Worm (Caenorhabditis elegans) whole organism, young adult: ENCODE measurements around the gene mltn-11.
A peak's percentile ranks its signal among the peaks of the same experiment; 100 is the strongest.

Experiments
- B0035.1 ChIP-seq: sonication (generic microtip); optimal IDR thresholded peaks from 2 replicates; lab custom pipeline; 2016; ENCODE audit warnings: missing genetic modification characterization, mild to moderate bottlenecking, missing compliant biosample characterization, missing genotype, missing genetic modification reagents
- C17E4.6 ChIP-seq: fragments of 200-800 bp; sonication (Bioruptor generic); IDR thresholded peaks from 2 replicates; pipeline ENCODE4 v1.3.6; 2022; ENCODE audit warnings: missing genetic modification reagents, missing genetic modification characterization, missing compliant biosample characterization
- D2030.7 ChIP-seq: fragments of 200-800 bp; sonication (Bioruptor generic); IDR thresholded peaks from 2 replicates; pipeline ENCODE4 v1.3.6; 2022; ENCODE audit warnings: missing genetic modification reagents, missing genetic modification characterization, missing compliant biosample characterization
- F23B12.7 ChIP-seq: sonication (generic microtip); optimal IDR thresholded peaks from 2 replicates; lab custom pipeline; 2017; ENCODE audit warnings: missing genetic modification characterization, mild to moderate bottlenecking, missing compliant biosample characterization, antibody characterized with exemption, moderate library complexity; ENCODE audit not compliant: insufficient read depth
- F37B4.10 ChIP-seq: fragments of 200-800 bp; sonication (Bioruptor generic); IDR thresholded peaks from 2 replicates; pipeline ENCODE4 v1.3.6; 2022; ENCODE audit warnings: missing genetic modification characterization, missing compliant biosample characterization
- F49E8.2 ChIP-seq: sonication (generic microtip); optimal IDR thresholded peaks from 3 replicates; lab custom pipeline; 2017; ENCODE audit warnings: missing genetic modification characterization, mild to moderate bottlenecking, missing compliant biosample characterization, antibody characterized with exemption, moderate library complexity; ENCODE audit not compliant: insufficient read depth
- F57A8.1 ChIP-seq: fragments of 200-800 bp; sonication (Bioruptor generic); optimal IDR thresholded peaks from 2 replicates; lab custom pipeline; 2018; ENCODE audit warnings: mild to moderate bottlenecking, missing genetic modification characterization, moderate library complexity, missing compliant biosample characterization
- K11D2.4 ChIP-seq: fragments of 200-800 bp; sonication (Bioruptor generic); IDR thresholded peaks from 2 replicates; pipeline ENCODE4 v1.3.6; 2022; ENCODE audit warnings: missing genetic modification reagents, missing genetic modification characterization, missing compliant biosample characterization
- K12H6.12 ChIP-seq: fragments of 200-800 bp; sonication (Bioruptor generic); optimal IDR thresholded peaks from 2 replicates; lab custom pipeline; 2018; ENCODE audit warnings: mild to moderate bottlenecking, missing genetic modification characterization, missing compliant biosample characterization
- Y53F4B.3 ChIP-seq: fragments of 200-800 bp; sonication (Bioruptor generic); IDR thresholded peaks from 2 replicates; pipeline ENCODE4 v1.3.6; 2022; ENCODE audit warnings: missing genetic modification reagents, missing genetic modification characterization, missing compliant biosample characterization
- Y67H2A.10 ChIP-seq: fragments of 200-800 bp; sonication (Bioruptor generic); conservative IDR thresholded peaks from 2 replicates; pipeline ENCODE4 v1.3.6; 2022; ENCODE audit warnings: missing genetic modification reagents, missing genetic modification characterization, missing compliant biosample characterization
- Y95B8A.8 ChIP-seq: fragments of 200-800 bp; sonication (Bioruptor generic); IDR thresholded peaks from 2 replicates; pipeline ENCODE4 v1.3.6; 2022; ENCODE audit warnings: missing genetic modification reagents, missing genetic modification characterization, missing compliant biosample characterization
- atf-7 ChIP-seq: sonication (generic microtip); optimal IDR thresholded peaks from 2 replicates; lab custom pipeline; 2017; ENCODE audit warnings: mild to moderate bottlenecking, missing genetic modification characterization, missing compliant biosample characterization
- attf-6 ChIP-seq: fragments of 200-800 bp; sonication (Bioruptor generic); IDR thresholded peaks from 2 replicates; pipeline ENCODE4 v1.3.6; 2022; ENCODE audit warnings: missing genetic modification reagents, missing genetic modification characterization, missing compliant biosample characterization
- bed-2 ChIP-seq: fragments of 200-800 bp; sonication (Bioruptor generic); IDR thresholded peaks from 2 replicates; pipeline ENCODE4 v1.3.6; 2022; ENCODE audit warnings: missing genetic modification reagents, missing genetic modification characterization, missing compliant biosample characterization
- ceh-27 ChIP-seq: fragments of 200-800 bp; sonication (Bioruptor generic); optimal IDR thresholded peaks from 2 replicates; lab custom pipeline; 2018; ENCODE audit warnings: mild to moderate bottlenecking, missing genetic modification characterization, moderate library complexity, missing compliant biosample characterization
- ceh-40 ChIP-seq: fragments of 200-800 bp; sonication (Bioruptor generic); IDR thresholded peaks from 2 replicates; pipeline ENCODE4 v1.3.6; 2022; ENCODE audit warnings: missing genetic modification characterization, missing compliant biosample characterization
- ceh-58 ChIP-seq: fragments of 200-800 bp; sonication (Bioruptor generic); IDR thresholded peaks from 2 replicates; pipeline ENCODE4 v1.3.6; 2022; ENCODE audit warnings: missing genetic modification characterization, missing compliant biosample characterization
- ceh-79 ChIP-seq: sonication (generic microtip); optimal IDR thresholded peaks from 2 replicates; lab custom pipeline; 2017; ENCODE audit warnings: mild to moderate bottlenecking, missing genetic modification characterization, missing compliant biosample characterization
- dox-1 ChIP-seq: fragments of 200-800 bp; sonication (Bioruptor generic); IDR thresholded peaks from 2 replicates; pipeline ENCODE4 v1.3.6; 2022; ENCODE audit warnings: missing genetic modification reagents, missing genetic modification characterization, missing compliant biosample characterization
- dpff-1 ChIP-seq: sonication (generic microtip); optimal IDR thresholded peaks from 2 replicates; lab custom pipeline; 2017; ENCODE audit warnings: mild to moderate bottlenecking, missing genetic modification characterization, missing compliant biosample characterization
- lin-40 ChIP-seq: sonication (generic microtip); optimal IDR thresholded peaks from 2 replicates; lab custom pipeline; 2016; ENCODE audit warnings: missing genetic modification characterization, mild to moderate bottlenecking, missing compliant biosample characterization, missing genotype, missing genetic modification reagents
- lsl-1 ChIP-seq: fragments of 200-800 bp; sonication (Bioruptor generic); optimal IDR thresholded peaks from 2 replicates; lab custom pipeline; 2018; ENCODE audit warnings: mild to moderate bottlenecking, missing genetic modification characterization, moderate library complexity, missing compliant biosample characterization
- madf-10 ChIP-seq: sonication (generic microtip); optimal IDR thresholded peaks from 2 replicates; lab custom pipeline; 2016; ENCODE audit warnings: mild to moderate bottlenecking, missing genetic modification characterization, missing compliant biosample characterization
- madf-3 ChIP-seq: fragments of 200-800 bp; sonication (Bioruptor generic); IDR thresholded peaks from 2 replicates; pipeline ENCODE4 v1.3.6; 2022; ENCODE audit warnings: missing genetic modification reagents, missing genetic modification characterization, missing compliant biosample characterization
- mel-28 ChIP-seq: sonication (generic microtip); optimal IDR thresholded peaks from 2 replicates; lab custom pipeline; 2016; ENCODE audit warnings: borderline replicate concordance, mild to moderate bottlenecking, missing genetic modification characterization, missing compliant biosample characterization
- nhr-27 ChIP-seq: fragments of 200-800 bp; sonication (Bioruptor generic); optimal IDR thresholded peaks from 2 replicates; lab custom pipeline; 2018; ENCODE audit warnings: mild to moderate bottlenecking, missing genetic modification characterization, moderate library complexity, missing compliant biosample characterization
- nhr-80 ChIP-seq: sonication (generic microtip); optimal IDR thresholded peaks from 2 replicates; lab custom pipeline; 2016; ENCODE audit warnings: missing genetic modification characterization, missing compliant biosample characterization
- pbrm-1 ChIP-seq: fragments of 200-800 bp; sonication (Bioruptor generic); IDR thresholded peaks from 2 replicates; pipeline ENCODE4 v1.3.6; 2022; ENCODE audit warnings: missing genetic modification reagents, missing genetic modification characterization, missing compliant biosample characterization
- rec-8 ChIP-seq, 2 experiments: sonication (generic microtip); optimal IDR thresholded peaks; 2 replicates each; lab custom pipeline; 2016; ENCODE audit warnings: mild to moderate bottlenecking in 2 of 2, missing genetic modification characterization in 2 of 2, missing genetic modification reagents in 2 of 2, missing genotype in 2 of 2, missing biosample characterization in 1 of 2, missing compliant biosample characterization in 1 of 2, moderate library complexity in 1 of 2
- rpc-1 ChIP-seq, 2 experiments: fragments of 150-350 bp in 1 of 2; sonication (generic microtip) in 1 of 2; optimal IDR thresholded peaks; 2 replicates each; lab custom pipeline; 2014 to 2018; ENCODE audit warnings: missing biosample characterization in 1 of 2, missing genetic modification characterization in 1 of 2, missing genetic modification reagents in 1 of 2, missing genotype in 1 of 2
- snpc-3.4 ChIP-seq: sonication (generic microtip); optimal IDR thresholded peaks from 2 replicates; lab custom pipeline; 2017; ENCODE audit warnings: missing genetic modification characterization, mild to moderate bottlenecking, missing compliant biosample characterization, antibody characterized with exemption, moderate library complexity, missing genotype, missing genetic modification reagents
- tlf-1 ChIP-seq: fragments of 200-800 bp; sonication (Bioruptor generic); optimal IDR thresholded peaks from 2 replicates; lab custom pipeline; 2018; ENCODE audit warnings: mild to moderate bottlenecking, missing genetic modification characterization, missing compliant biosample characterization
- unc-62 ChIP-seq: fragments of 150-350 bp; optimal IDR thresholded peaks from 2 replicates; lab custom pipeline; 2014; ENCODE audit warnings: missing biosample characterization, missing genetic modification reagents, missing genetic modification characterization
- xnd-1 ChIP-seq: sonication (generic microtip); optimal IDR thresholded peaks from 2 replicates; lab custom pipeline; 2016; ENCODE audit warnings: missing genotype, missing genetic modification reagents, missing genetic modification characterization, missing compliant biosample characterization
- zfh-2 ChIP-seq: fragments of 200-800 bp; sonication (Bioruptor generic); conservative IDR thresholded peaks from 2 replicates; pipeline ENCODE4 v1.3.6; 2022; ENCODE audit warnings: missing genetic modification reagents, missing genetic modification characterization, missing compliant biosample characterization
- ztf-28 ChIP-seq: fragments of 200-800 bp; sonication (Bioruptor generic); IDR thresholded peaks from 2 replicates; pipeline ENCODE4 v1.3.6; 2022; ENCODE audit warnings: missing genetic modification reagents, missing genetic modification characterization, missing compliant biosample characterization

mltn-11 gene

DNA sequence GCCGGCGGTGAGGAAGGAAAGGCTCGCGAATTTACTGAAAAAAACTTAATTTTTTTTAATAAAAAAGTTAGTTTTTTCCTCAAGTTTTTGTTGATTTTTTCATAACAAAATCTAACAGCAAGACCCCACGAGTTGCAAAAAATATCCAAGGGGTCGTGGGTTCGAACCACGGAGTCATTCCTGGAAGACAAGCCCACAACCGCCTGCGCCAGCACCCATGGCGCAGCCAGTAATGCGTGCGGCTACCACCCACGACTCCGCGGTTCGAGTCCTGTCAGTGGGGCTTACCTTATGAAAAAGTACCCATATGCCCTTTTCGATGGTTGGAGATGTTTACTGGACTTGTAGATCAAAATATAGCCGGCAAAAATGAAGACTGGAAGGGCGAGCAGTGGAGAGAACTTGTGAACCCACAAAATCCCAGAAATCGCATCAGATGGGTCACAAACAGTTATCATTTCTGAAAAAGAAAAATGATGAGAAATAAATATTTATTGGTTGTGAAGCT is 13.2 kb upstream of the mltn-11 start, which contains the start of gene Y70C5A.2:
TSS of gene Y70C5A.2 (minus strand) at position 458 of the 508 bp plus-strand sequence.
- TF ChIP-seq tlf-1 (GFP tag; lab: Kevin White, UChicago) (no peak), Y53F4B.3 (no peak), xnd-1 (tag; lab: Kevin White, UChicago) (no peak), pbrm-1 (GFP tag; lab: Robert Waterston, UW) (peak; percentile 80), ztf-28 (GFP tag; lab: Robert Waterston, UW) (no peak), ceh-27 (GFP tag; lab: Kevin White, UChicago) (no peak), snpc-3.4 (tag; lab: Kevin White, UChicago) (no peak), madf-3 (GFP tag; lab: Robert Waterston, UW) (no peak), ceh-40 (GFP tag; lab: Robert Waterston, UW) (no peak), Y95B8A.8 (GFP tag; lab: Robert Waterston, UW) (no peak), zfh-2 (GFP tag; lab: Robert Waterston, UW) (peak; percentile 52), atf-7 (tag; lab: Kevin White, UChicago) (no peak), lin-40 (tag; lab: Kevin White, UChicago) (no peak), F57A8.1 (GFP tag; lab: Kevin White, UChicago) (no peak), attf-6 (0 out of 2 replicates have a peak, but pooled peaks have one; percentile 51), rpc-1 (optimal IDR thresholded peaks at IDR 0.05; lab: Kevin White, UChicago) (no peak), rpc-1 (tag; optimal IDR thresholded peaks at IDR 0.05; lab: Kevin White, UChicago) (peak; percentile 21), C17E4.6 (GFP tag; lab: Robert Waterston, UW) (no peak), D2030.7 (GFP tag; lab: Robert Waterston, UW) (peak; percentile 35; the same call in 1 of the 2 replicates), F23B12.7 (tag; lab: Kevin White, UChicago) (no peak), K11D2.4 (GFP tag; lab: Robert Waterston, UW) (no peak), Y67H2A.10 (no peak), dox-1 (GFP tag; lab: Robert Waterston, UW) (peak; percentile 10; the same call in 1 of the 2 replicates)

DNA sequence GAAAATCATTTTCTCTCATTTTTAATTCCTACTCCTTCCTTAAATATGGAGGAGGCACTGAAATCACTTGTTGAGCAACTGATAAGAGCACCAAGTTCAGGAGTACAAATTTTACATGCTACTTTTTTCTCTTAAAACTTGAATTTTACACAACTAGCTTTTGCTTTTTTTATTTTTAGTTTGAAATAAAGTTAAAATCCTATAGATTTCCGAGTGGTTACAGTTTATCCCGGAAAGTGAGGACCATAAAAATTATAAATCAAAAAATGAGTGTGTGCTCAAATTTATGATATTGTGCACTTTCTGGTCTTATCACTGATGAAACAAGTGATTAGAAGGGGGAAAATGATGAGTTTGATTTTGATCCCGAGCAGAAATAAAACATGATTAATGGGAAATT is 8.0 kb upstream of the mltn-11 start, which contains the start of gene oac-53:
TSS of gene oac-53 (minus strand) at position 9 of the 400 bp plus-strand sequence.
- TF ChIP-seq nhr-27 (tag; lab: Kevin White, UChicago), result no peak
- peak; percentile 59 for TF ChIP-seq nhr-80 (tag; lab: Kevin White, UChicago)

- TF ChIP-seq F37B4.10 (GFP tag; lab: Robert Waterston, UW) (no peak), mel-28 (tag; lab: Kevin White, UChicago) (no peak), ceh-58 (no peak), K12H6.12 (tag; lab: Kevin White, UChicago) (no peak), rec-8 (tag; optimal IDR thresholded peaks at IDR 0.05; lab: Kevin White, UChicago) (no peak), ceh-79 (tag; lab: Kevin White, UChicago) (no peak), B0035.1 (tag; lab: Kevin White, UChicago) (no peak)
These were observed 7.0 kb upstream of the mltn-11 start, which contains the start of gene W06G6.2 for ce11 chrV:16628991-16629390. Gene W06G6.2 (plus strand): TSS chrV:16629291.

- TF ChIP-seq lsl-1 (GFP tag; lab: Kevin White, UChicago) (no peak), snpc-3.4 (tag; lab: Kevin White, UChicago) (no peak), bed-2 (no peak), ceh-79 (tag; lab: Kevin White, UChicago) (no peak), F49E8.2 (tag; lab: Kevin White, UChicago) (no peak), ztf-28 (GFP tag; lab: Robert Waterston, UW) (no peak), unc-62 (no peak), madf-10 (tag; lab: Kevin White, UChicago) (no peak), dpff-1 (tag; lab: Kevin White, UChicago) (no peak)
These were observed 6.4 kb upstream of the mltn-11 start, which contains the start of gene srd-21 for ce11 chrV:16629600-16629999. Gene srd-21 (plus strand): TSS chrV:16629900.
